Fruit fly (Drosophila melanogaster): ENCODE data around the gene Cog1.

DNA sequence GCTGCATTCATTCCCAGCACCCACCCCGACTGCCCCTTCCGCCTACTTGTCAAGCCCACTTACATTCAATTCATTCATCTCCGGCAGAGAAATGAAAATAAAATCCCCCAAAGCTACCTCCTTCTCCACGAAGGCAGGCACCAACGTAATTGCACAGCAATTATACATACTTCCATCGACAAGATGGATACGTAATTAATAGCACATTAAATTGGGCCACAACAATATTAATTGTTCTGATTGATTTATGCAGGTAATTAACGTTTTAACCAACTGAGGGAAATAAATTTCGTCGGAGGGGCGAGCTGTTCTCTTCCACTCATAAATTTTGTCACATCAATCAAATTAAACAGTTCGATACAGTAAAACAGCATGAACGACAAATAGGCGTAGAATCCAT, 21.8 kb downstream of the Cog1 start, which contains the start of gene Adk1:
- TF ChIP-seq pan (optimal IDR thresholded peaks at IDR 0.05) (no peak), usp (GFP tag; optimal IDR thresholded peaks at IDR 0.05) (no peak), psq (optimal IDR thresholded peaks at IDR 0.05) (no peak), CG8478 (optimal IDR thresholded peaks at IDR 0.05) (no peak)
